Worm (Caenorhabditis elegans) whole organism, late embryonic: ENCODE data around the gene W09G10.9.
A peak's percentile ranks its signal among the peaks of the same experiment; 100 is the strongest.

Experiments used
- C08G9.2 ChIP-seq: sonication (generic microtip); optimal IDR thresholded peaks from 2 replicates; lab custom pipeline; 2016; ENCODE audit warnings: mild to moderate bottlenecking, missing genetic modification characterization, moderate library complexity, missing compliant biosample characterization
- C38D4.7 ChIP-seq: fragments of 200-800 bp; sonication (Bioruptor generic); optimal IDR thresholded peaks from 2 replicates; lab custom pipeline; 2018; ENCODE audit warnings: mild to moderate bottlenecking, missing genetic modification characterization, moderate library complexity, missing compliant biosample characterization
- K02D7.2 ChIP-seq: sonication (generic microtip); optimal IDR thresholded peaks from 2 replicates; lab custom pipeline; 2017; ENCODE audit warnings: mild to moderate bottlenecking, missing genetic modification characterization, missing compliant biosample characterization
- K09A11.1 ChIP-seq: sonication (generic microtip); optimal IDR thresholded peaks from 2 replicates; lab custom pipeline; 2017; ENCODE audit warnings: antibody characterized with exemption, mild to moderate bottlenecking, missing genetic modification characterization, missing compliant biosample characterization; ENCODE audit not compliant: insufficient read depth
- T23F11.4 ChIP-seq: fragments of 200-800 bp; sonication (Bioruptor generic); optimal IDR thresholded peaks from 2 replicates; lab custom pipeline; 2018; ENCODE audit warnings: mild to moderate bottlenecking, missing genetic modification characterization, missing compliant biosample characterization
- Y22D7AL.16 ChIP-seq: sonication (generic microtip); optimal IDR thresholded peaks from 2 replicates; lab custom pipeline; 2016; ENCODE audit warnings: missing genetic modification characterization, missing compliant biosample characterization
- ahr-1 ChIP-seq: sonication (generic microtip); optimal IDR thresholded peaks from 2 replicates; lab custom pipeline; 2016; ENCODE audit warnings: missing genetic modification characterization, missing compliant biosample characterization
- ceh-14 ChIP-seq: sonication (generic microtip); optimal IDR thresholded peaks from 2 replicates; lab custom pipeline; 2016; ENCODE audit warnings: missing genotype, missing genetic modification characterization, missing compliant biosample characterization
- ceh-18 ChIP-seq: sonication (generic microtip); optimal IDR thresholded peaks from 2 replicates; lab custom pipeline; 2016; ENCODE audit warnings: missing genetic modification characterization, missing compliant biosample characterization
- ceh-2 ChIP-seq: sonication (generic microtip); optimal IDR thresholded peaks from 2 replicates; lab custom pipeline; 2016; ENCODE audit warnings: missing genotype, missing genetic modification characterization, missing compliant biosample characterization
- ceh-22 ChIP-seq: sonication (generic microtip); optimal IDR thresholded peaks from 2 replicates; lab custom pipeline; 2017; ENCODE audit warnings: missing biosample characterization, missing genetic modification characterization
- ceh-30 ChIP-seq: fragments of 150-350 bp; optimal IDR thresholded peaks from 2 replicates; lab custom pipeline; 2014; ENCODE audit warnings: missing biosample characterization, missing genetic modification characterization
- ceh-31 ChIP-seq: sonication (generic microtip); optimal IDR thresholded peaks from 2 replicates; lab custom pipeline; 2016; ENCODE audit warnings: missing genetic modification characterization, missing compliant biosample characterization
- ceh-34 ChIP-seq: sonication (generic microtip); optimal IDR thresholded peaks from 2 replicates; lab custom pipeline; 2016; ENCODE audit warnings: mild to moderate bottlenecking, missing genetic modification characterization, missing compliant biosample characterization
- ceh-48 ChIP-seq: sonication (generic microtip); optimal IDR thresholded peaks from 2 replicates; lab custom pipeline; 2016; ENCODE audit warnings: missing genetic modification characterization, inconsistent platforms, missing compliant biosample characterization
- ceh-6 ChIP-seq: fragments of 200-800 bp; sonication (Bioruptor generic); optimal IDR thresholded peaks from 2 replicates; lab custom pipeline; 2018; ENCODE audit warnings: mild to moderate bottlenecking, missing genetic modification characterization, missing compliant biosample characterization
- ceh-9 ChIP-seq: sonication (generic microtip); optimal IDR thresholded peaks from 2 replicates; lab custom pipeline; 2016; ENCODE audit warnings: mild to moderate bottlenecking, missing genetic modification characterization, inconsistent platforms, missing compliant biosample characterization
- che-1 ChIP-seq: sonication (generic microtip); optimal IDR thresholded peaks from 2 replicates; lab custom pipeline; 2016; ENCODE audit warnings: mild to moderate bottlenecking, missing genetic modification characterization, missing compliant biosample characterization
- dmd-4 ChIP-seq: sonication (generic microtip); optimal IDR thresholded peaks from 2 replicates; lab custom pipeline; 2016; ENCODE audit warnings: borderline replicate concordance, missing genetic modification characterization, missing compliant biosample characterization
- elt-2 ChIP-seq: sonication (generic microtip); optimal IDR thresholded peaks from 2 replicates; lab custom pipeline; 2016; ENCODE audit warnings: missing genetic modification reagents, missing genetic modification characterization, missing compliant biosample characterization
- elt-4 ChIP-seq: sonication (generic microtip); optimal IDR thresholded peaks from 2 replicates; lab custom pipeline; 2016; ENCODE audit warnings: missing genetic modification characterization, missing compliant biosample characterization
- eyg-1 ChIP-seq: sonication (generic microtip); optimal IDR thresholded peaks from 2 replicates; lab custom pipeline; 2016; ENCODE audit warnings: missing genotype, missing genetic modification characterization, missing compliant biosample characterization
- fax-1 ChIP-seq: sonication (generic microtip); optimal IDR thresholded peaks from 2 replicates; lab custom pipeline; 2016; ENCODE audit warnings: missing genotype, missing genetic modification characterization, missing compliant biosample characterization
- fkh-6 ChIP-seq: sonication (generic microtip); optimal IDR thresholded peaks from 2 replicates; lab custom pipeline; 2016; ENCODE audit warnings: missing genetic modification characterization, missing compliant biosample characterization
- hlh-13 ChIP-seq: fragments of 200-800 bp; sonication (Bioruptor generic); optimal IDR thresholded peaks from 2 replicates; lab custom pipeline; 2018; ENCODE audit warnings: mild to moderate bottlenecking, missing genetic modification characterization, missing compliant biosample characterization
- hlh-15 ChIP-seq: sonication (generic microtip); optimal IDR thresholded peaks from 2 replicates; lab custom pipeline; 2016; ENCODE audit warnings: missing genetic modification characterization, missing compliant biosample characterization
- hlh-30 ChIP-seq: sonication (generic microtip); optimal IDR thresholded peaks from 2 replicates; lab custom pipeline; 2017; ENCODE audit warnings: antibody characterized with exemption, missing genetic modification characterization, missing compliant biosample characterization; ENCODE audit not compliant: insufficient read depth
- hlh-6 ChIP-seq: sonication (generic microtip); optimal IDR thresholded peaks from 2 replicates; lab custom pipeline; 2016; ENCODE audit warnings: missing genotype, missing genetic modification characterization, missing compliant biosample characterization
- hlh-8 ChIP-seq: sonication (generic microtip); optimal IDR thresholded peaks from 2 replicates; lab custom pipeline; 2016; ENCODE audit warnings: missing genotype, missing genetic modification characterization, missing compliant biosample characterization
- lim-6 ChIP-seq: sonication (generic microtip); optimal IDR thresholded peaks from 2 replicates; lab custom pipeline; 2016; ENCODE audit warnings: missing genetic modification characterization, missing compliant biosample characterization
- madf-2 ChIP-seq: sonication (generic microtip); optimal IDR thresholded peaks from 2 replicates; lab custom pipeline; 2017; ENCODE audit warnings: missing genetic modification characterization, missing compliant biosample characterization
- nfya-1 ChIP-seq: sonication (generic microtip); optimal IDR thresholded peaks from 2 replicates; lab custom pipeline; 2017; ENCODE audit warnings: missing genetic modification characterization, mild to moderate bottlenecking, missing compliant biosample characterization, antibody characterized with exemption, moderate library complexity
- nhr-11 ChIP-seq: fragments of 150-350 bp; optimal IDR thresholded peaks from 2 replicates; lab custom pipeline; 2014; ENCODE audit warnings: missing biosample characterization, missing genetic modification characterization
- nhr-232 ChIP-seq: sonication (generic microtip); optimal IDR thresholded peaks from 2 replicates; lab custom pipeline; 2016; ENCODE audit warnings: missing genetic modification characterization, missing compliant biosample characterization
- npax-4 ChIP-seq: sonication (generic microtip); optimal IDR thresholded peaks from 2 replicates; lab custom pipeline; 2016; ENCODE audit warnings: missing genetic modification characterization, missing compliant biosample characterization
- pag-3 ChIP-seq: sonication (generic microtip); optimal IDR thresholded peaks from 2 replicates; lab custom pipeline; 2016; ENCODE audit warnings: missing compliant biosample characterization, missing genetic modification characterization, borderline replicate concordance
- pqm-1 ChIP-seq: sonication (generic microtip); optimal IDR thresholded peaks from 2 replicates; lab custom pipeline; 2016; ENCODE audit warnings: missing genetic modification characterization, missing compliant biosample characterization
- pros-1 ChIP-seq: fragments of 150-350 bp; optimal IDR thresholded peaks from 2 replicates; lab custom pipeline; 2014; ENCODE audit warnings: missing biosample characterization, missing genetic modification reagents, missing genetic modification characterization
- ref-2 ChIP-seq: sonication (generic microtip); optimal IDR thresholded peaks from 2 replicates; lab custom pipeline; 2016; ENCODE audit warnings: missing genetic modification characterization, missing compliant biosample characterization
- rnt-1 ChIP-seq: sonication (generic microtip); optimal IDR thresholded peaks from 2 replicates; lab custom pipeline; 2016; ENCODE audit warnings: missing genetic modification characterization, missing compliant biosample characterization
- sdc-2 ChIP-seq: sonication (generic microtip); optimal IDR thresholded peaks from 2 replicates; lab custom pipeline; 2016; ENCODE audit warnings: missing genotype, missing genetic modification characterization, missing compliant biosample characterization
- sox-2 ChIP-seq: fragments of 200-800 bp; sonication (Bioruptor generic); IDR thresholded peaks from 2 replicates; pipeline ENCODE4 v1.3.6; 2022; ENCODE audit warnings: missing genetic modification reagents, missing genetic modification characterization, missing compliant biosample characterization
- ttx-3 ChIP-seq: sonication (generic microtip); optimal IDR thresholded peaks from 2 replicates; lab custom pipeline; 2016; ENCODE audit warnings: missing genetic modification reagents, missing genetic modification characterization, missing compliant biosample characterization
- unc-42 ChIP-seq: sonication (generic microtip); optimal IDR thresholded peaks from 2 replicates; lab custom pipeline; 2016; ENCODE audit warnings: missing genotype, missing genetic modification characterization, missing compliant biosample characterization
- unc-55 ChIP-seq: sonication (generic microtip); optimal IDR thresholded peaks from 2 replicates; lab custom pipeline; 2017; ENCODE audit warnings: missing biosample characterization, missing genetic modification reagents, missing genetic modification characterization
- unc-86 ChIP-seq: sonication (generic microtip); optimal IDR thresholded peaks from 2 replicates; lab custom pipeline; 2016; ENCODE audit warnings: missing genetic modification characterization, missing compliant biosample characterization
- zip-5 ChIP-seq: sonication (generic microtip); optimal IDR thresholded peaks from 2 replicates; lab custom pipeline; 2016; ENCODE audit warnings: missing genetic modification characterization, missing compliant biosample characterization
- ztf-16 ChIP-seq: sonication (generic microtip); optimal IDR thresholded peaks from 2 replicates; lab custom pipeline; 2017; ENCODE audit warnings: missing genetic modification characterization, missing compliant biosample characterization

W09G10.9 gene

ce11 chrII:3502520-3503323 lies 18.9 kb upstream of the W09G10.9 start, which contains the start of the genes col-71 and Y49F6B.2 (continued):
- TF ChIP-seq hlh-13 (GFP tag; lab: Kevin White, UChicago) (no peak), unc-42 (tag; lab: Kevin White, UChicago) (peak; percentile 100), ceh-48 (tag; lab: Kevin White, UChicago) (no peak), ttx-3 (peak; percentile 49), ceh-30 (tag; lab: Kevin White, UChicago) (peak; percentile 53), che-1 (tag; lab: Kevin White, UChicago) (peak; percentile 22), unc-55 (GFP tag; lab: Kevin White, UChicago) (no peak), ceh-31 (tag; lab: Kevin White, UChicago) (peak; percentile 96), hlh-6 (no peak), npax-4 (tag; lab: Kevin White, UChicago) (no peak), elt-2 (tag; lab: Kevin White, UChicago) (peak; percentile 67), K09A11.1 (tag; lab: Kevin White, UChicago) (no peak), unc-86 (tag; lab: Kevin White, UChicago) (peak; percentile 34), nhr-232 (tag; lab: Kevin White, UChicago) (no peak), nhr-11 (tag; lab: Kevin White, UChicago) (no peak), C08G9.2 (peak; percentile 90), fkh-6 (tag; lab: Kevin White, UChicago) (no peak), hlh-15 (tag; lab: Kevin White, UChicago) (peak; percentile 1), ceh-2 (tag; lab: Kevin White, UChicago) (peak; percentile 86), ceh-22 (tag; lab: Kevin White, UChicago) (no peak), madf-2 (tag; lab: Kevin White, UChicago) (no peak), sdc-2 (tag; lab: Kevin White, UChicago) (no peak), ceh-18 (tag; lab: Kevin White, UChicago) (peak; percentile 55), Y22D7AL.16 (tag; lab: Kevin White, UChicago) (no peak), sox-2 (GFP tag; lab: Robert Waterston, UW) (no peak), hlh-30 (tag; lab: Kevin White, UChicago) (no peak), ceh-34 (tag; lab: Kevin White, UChicago) (peak; percentile 24), hlh-8 (tag; lab: Kevin White, UChicago) (peak; percentile 60), rnt-1 (tag; lab: Kevin White, UChicago) (peak; percentile 73), dmd-4 (no peak), ref-2 (peak; percentile 76), pag-3 (no peak), ceh-9 (no peak), eyg-1 (tag; lab: Kevin White, UChicago) (no peak), ahr-1 (tag; lab: Kevin White, UChicago) (peak; percentile 58), ceh-14 (tag; lab: Kevin White, UChicago) (peak; percentile 89), nfya-1 (peak; percentile 32), zip-5 (peak; percentile 83), elt-4 (tag; lab: Kevin White, UChicago) (no peak), ztf-16 (peak; percentile 48), fax-1 (peak; percentile 70), ceh-6 (GFP tag; lab: Kevin White, UChicago) (no peak), C38D4.7 (GFP tag; lab: Kevin White, UChicago) (no peak), pros-1 (no peak), pqm-1 (no peak), lim-6 (peak; percentile 63), T23F11.4 (GFP tag; lab: Kevin White, UChicago) (no peak), K02D7.2 (tag; lab: Kevin White, UChicago) (no peak)
